Worm (Caenorhabditis elegans) whole organism, L4 larva: ENCODE data around the gene abu-7.

ENCODE experiments used
- aly-2 ChIP-seq: sonication (generic microtip); optimal IDR thresholded peaks from 2 replicates; lab custom pipeline; 2018; ENCODE audit warnings: missing biosample characterization, missing genetic modification characterization
- ama-1 ChIP-seq: fragments of 150-350 bp; optimal IDR thresholded peaks from 2 replicates; lab custom pipeline; 2014; ENCODE audit warnings: inconsistent platforms, mixed read lengths
- ceh-20 ChIP-seq: fragments of 200-800 bp; sonication (Bioruptor generic); IDR thresholded peaks from 2 replicates; pipeline ENCODE4 v1.3.6; 2022; ENCODE audit warnings: missing genetic modification reagents, missing genetic modification characterization, missing compliant biosample characterization
- jun-1 ChIP-seq: fragments of 150-350 bp; optimal IDR thresholded peaks from 2 replicates; lab custom pipeline; 2014; ENCODE audit warnings: missing biosample characterization, missing genetic modification reagents, missing genetic modification characterization
- lin-15B ChIP-seq: fragments of 150-350 bp; sonication (generic microtip); optimal IDR thresholded peaks from 3 replicates; lab custom pipeline; 2014; ENCODE audit warnings: missing biosample characterization, missing genetic modification characterization
- mxl-3 ChIP-seq: fragments of 200-800 bp; sonication (Bioruptor generic); optimal IDR thresholded peaks from 2 replicates; lab custom pipeline; 2018; ENCODE audit warnings: mild to moderate bottlenecking, missing genetic modification characterization, missing compliant biosample characterization
- nhr-237 ChIP-seq: sonication (generic microtip); optimal IDR thresholded peaks from 2 replicates; lab custom pipeline; 2017; ENCODE audit warnings: missing biosample characterization, missing genetic modification characterization
- nhr-6 ChIP-seq: fragments of 150-350 bp; optimal IDR thresholded peaks from 2 replicates; lab custom pipeline; 2014; ENCODE audit warnings: missing biosample characterization, missing genetic modification characterization
- nhr-77 ChIP-seq: fragments of 150-350 bp; optimal IDR thresholded peaks from 2 replicates; lab custom pipeline; 2014; ENCODE audit warnings: missing biosample characterization, missing genetic modification characterization
- pqm-1 ChIP-seq: sonication (generic microtip); optimal IDR thresholded peaks from 2 replicates; lab custom pipeline; 2017; ENCODE audit warnings: missing biosample characterization, missing genetic modification characterization
- snpc-4 ChIP-seq: fragments of 150-350 bp; optimal IDR thresholded peaks from 2 replicates; lab custom pipeline; 2014; ENCODE audit warnings: missing biosample characterization, missing genetic modification characterization
- zag-1 ChIP-seq: fragments of 150-350 bp; optimal IDR thresholded peaks from 2 replicates; lab custom pipeline; 2014; ENCODE audit warnings: missing biosample characterization, missing genetic modification characterization
- ztf-7 ChIP-seq: fragments of 150-350 bp; optimal IDR thresholded peaks from 2 replicates; lab custom pipeline; 2014; ENCODE audit warnings: missing biosample characterization, missing genetic modification characterization

DNA sequence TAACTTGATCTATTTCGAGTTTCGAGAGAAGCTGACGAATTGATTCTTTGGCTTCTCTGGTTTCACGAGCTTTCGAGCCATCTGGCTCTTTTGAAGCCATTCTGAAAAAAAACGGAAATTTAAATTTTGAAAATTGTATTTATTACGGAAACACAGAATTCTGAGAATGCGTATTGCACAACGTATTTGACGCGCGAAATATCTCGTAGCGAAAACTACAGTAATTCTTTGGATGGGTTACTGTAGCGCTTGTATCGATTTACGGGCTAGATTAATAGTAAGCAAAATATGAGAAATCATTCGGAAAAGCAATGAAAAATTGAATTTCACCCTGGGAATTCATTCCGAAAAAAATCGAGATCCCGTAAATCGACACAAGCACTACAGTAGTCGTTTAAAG, 50.9 kb downstream of the abu-7 start, which contains the start of gene C04F5.8:
- TF ChIP-seq mxl-3 (GFP tag; lab: Kevin White, UChicago) = no peak
- TF ChIP-seq jun-1 (tag; lab: Kevin White, UChicago) = no peak
- no peak for TF ChIP-seq snpc-4 (tag; lab: Kevin White, UChicago)
- no peak for TF ChIP-seq ama-1 (lab: Kevin White, UChicago)
- no peak for TF ChIP-seq ceh-20
- TF ChIP-seq nhr-6 (tag; lab: Kevin White, UChicago) = no peak
- no peak for TF ChIP-seq pqm-1 (tag; lab: Kevin White, UChicago)
- no peak for TF ChIP-seq lin-15B (tag; lab: Kevin White, UChicago)
- no peak for TF ChIP-seq nhr-237 (tag; lab: Kevin White, UChicago)
- no peak for TF ChIP-seq zag-1
- TF ChIP-seq ztf-7 (tag; lab: Kevin White, UChicago) = no peak
- no peak for TF ChIP-seq nhr-77
- TF ChIP-seq aly-2 (tag; lab: Kevin White, UChicago) = no peak
